Worm (Caenorhabditis elegans) whole organism, young adult: Measurements from ENCODE around the gene crls-1.
A peak's percentile ranks its signal among the peaks of the same experiment; 100 is the strongest.

Experiments
- B0019.2 ChIP-seq: fragments of 200-800 bp; sonication (Bioruptor generic); conservative IDR thresholded peaks from 2 replicates; pipeline ENCODE4 v1.3.6; 2022; ENCODE audit warnings: missing genetic modification reagents, missing genetic modification characterization, missing compliant biosample characterization
- B0261.1 ChIP-seq: sonication (generic microtip); optimal IDR thresholded peaks from 2 replicates; lab custom pipeline; 2016; ENCODE audit warnings: mild to moderate bottlenecking, missing genetic modification characterization, moderate library complexity, missing compliant biosample characterization
- B0336.3 ChIP-seq: fragments of 200-800 bp; sonication (Bioruptor generic); IDR thresholded peaks from 2 replicates; pipeline ENCODE4 v1.3.6; 2022; ENCODE audit warnings: missing genetic modification characterization, missing compliant biosample characterization
- D2030.7 ChIP-seq: fragments of 200-800 bp; sonication (Bioruptor generic); IDR thresholded peaks from 2 replicates; pipeline ENCODE4 v1.3.6; 2022; ENCODE audit warnings: missing genetic modification reagents, missing genetic modification characterization, missing compliant biosample characterization
- F33H1.4 ChIP-seq: fragments of 200-800 bp; sonication (Bioruptor generic); IDR thresholded peaks from 2 replicates; pipeline ENCODE4 v1.3.6; 2022; ENCODE audit warnings: missing genetic modification reagents, missing genetic modification characterization, missing compliant biosample characterization
- F37B4.10 ChIP-seq: fragments of 200-800 bp; sonication (Bioruptor generic); IDR thresholded peaks from 2 replicates; pipeline ENCODE4 v1.3.6; 2022; ENCODE audit warnings: missing genetic modification characterization, missing compliant biosample characterization
- F39B2.1 ChIP-seq: fragments of 200-800 bp; sonication (Bioruptor generic); IDR thresholded peaks from 2 replicates; pipeline ENCODE4 v1.3.6; 2022; ENCODE audit warnings: missing genetic modification reagents, missing genetic modification characterization, missing compliant biosample characterization
- F49E8.2 ChIP-seq: sonication (generic microtip); optimal IDR thresholded peaks from 3 replicates; lab custom pipeline; 2017; ENCODE audit warnings: missing genetic modification characterization, mild to moderate bottlenecking, missing compliant biosample characterization, antibody characterized with exemption, moderate library complexity; ENCODE audit not compliant: insufficient read depth
- F52B5.7 ChIP-seq: sonication (generic microtip); optimal IDR thresholded peaks from 2 replicates; lab custom pipeline; 2016; ENCODE audit warnings: mild to moderate bottlenecking, missing genetic modification characterization, missing compliant biosample characterization
- Y53F4B.3 ChIP-seq: fragments of 200-800 bp; sonication (Bioruptor generic); IDR thresholded peaks from 2 replicates; pipeline ENCODE4 v1.3.6; 2022; ENCODE audit warnings: missing genetic modification reagents, missing genetic modification characterization, missing compliant biosample characterization
- Y53G8AR.9 ChIP-seq: fragments of 200-800 bp; sonication (Bioruptor generic); conservative IDR thresholded peaks from 2 replicates; pipeline ENCODE4 v1.3.6; 2022; ENCODE audit warnings: missing genetic modification reagents, missing genetic modification characterization, missing compliant biosample characterization
- Y79H2A.3 ChIP-seq: fragments of 200-800 bp; sonication (Bioruptor generic); conservative IDR thresholded peaks from 2 replicates; pipeline ENCODE4 v1.3.6; 2022; ENCODE audit warnings: missing genetic modification reagents, missing genetic modification characterization, missing compliant biosample characterization
- atf-7 ChIP-seq: sonication (generic microtip); optimal IDR thresholded peaks from 2 replicates; lab custom pipeline; 2017; ENCODE audit warnings: mild to moderate bottlenecking, missing genetic modification characterization, missing compliant biosample characterization
- bed-1 ChIP-seq: fragments of 200-800 bp; sonication (Bioruptor generic); IDR thresholded peaks from 2 replicates; pipeline ENCODE4 v1.3.6; 2022; ENCODE audit warnings: missing genetic modification reagents, missing genetic modification characterization, missing compliant biosample characterization
- cebp-1 ChIP-seq, 2 experiments: fragments of 200-800 bp in 1 of 2; sonication (Bioruptor generic) in 1 of 2; sonication (generic microtip) in 1 of 2; IDR thresholded peaks in 1 of 2; optimal IDR thresholded peaks in 1 of 2; 2 replicates each; pipeline versions ENCODE4 v1.3.6 to Lab custom; 2017 to 2022; ENCODE audit warnings: missing compliant biosample characterization in 2 of 2, missing genetic modification characterization in 2 of 2, mild to moderate bottlenecking in 1 of 2, missing genetic modification reagents in 1 of 2, moderate library complexity in 1 of 2
- ceh-100 ChIP-seq: fragments of 200-800 bp; sonication (Bioruptor generic); IDR thresholded peaks from 2 replicates; pipeline ENCODE4 v1.3.6; 2022; ENCODE audit warnings: missing genetic modification reagents, missing genetic modification characterization, missing compliant biosample characterization
- ceh-91 ChIP-seq: fragments of 200-800 bp; sonication (Bioruptor generic); IDR thresholded peaks from 2 replicates; pipeline ENCODE4 v1.3.6; 2022; ENCODE audit warnings: missing genetic modification reagents, missing genetic modification characterization, missing compliant biosample characterization
- die-1 ChIP-seq: sonication (generic microtip); optimal IDR thresholded peaks from 2 replicates; lab custom pipeline; 2016; ENCODE audit warnings: missing genotype, mild to moderate bottlenecking, missing genetic modification characterization, missing compliant biosample characterization
- dox-1 ChIP-seq: fragments of 200-800 bp; sonication (Bioruptor generic); IDR thresholded peaks from 2 replicates; pipeline ENCODE4 v1.3.6; 2022; ENCODE audit warnings: missing genetic modification reagents, missing genetic modification characterization, missing compliant biosample characterization
- dpff-1 ChIP-seq: sonication (generic microtip); optimal IDR thresholded peaks from 2 replicates; lab custom pipeline; 2017; ENCODE audit warnings: mild to moderate bottlenecking, missing genetic modification characterization, missing compliant biosample characterization
- egl-18 ChIP-seq: fragments of 200-800 bp; sonication (Bioruptor generic); IDR thresholded peaks from 2 replicates; pipeline ENCODE4 v1.3.6; 2022; ENCODE audit warnings: missing genetic modification reagents, missing genetic modification characterization, missing compliant biosample characterization
- egl-44 ChIP-seq: fragments of 200-800 bp; sonication (Bioruptor generic); IDR thresholded peaks from 2 replicates; pipeline ENCODE4 v1.3.6; 2022; ENCODE audit warnings: missing genetic modification reagents, missing genetic modification characterization, missing compliant biosample characterization
- egrh-3 ChIP-seq: fragments of 200-800 bp; sonication (Bioruptor generic); IDR thresholded peaks from 2 replicates; pipeline ENCODE4 v1.3.6; 2022; ENCODE audit warnings: missing genetic modification reagents, missing genetic modification characterization, missing compliant biosample characterization
- gei-17 ChIP-seq: fragments of 200-800 bp; sonication (Bioruptor generic); optimal IDR thresholded peaks from 2 replicates; lab custom pipeline; 2018; ENCODE audit warnings: mild to moderate bottlenecking, missing genetic modification characterization, missing compliant biosample characterization
- hlh-12 ChIP-seq: sonication (generic microtip); optimal IDR thresholded peaks from 2 replicates; lab custom pipeline; 2016; ENCODE audit warnings: missing genetic modification characterization, missing compliant biosample characterization
- hmg-1.2 ChIP-seq: fragments of 200-800 bp; sonication (Bioruptor generic); IDR thresholded peaks from 2 replicates; pipeline ENCODE4 v1.3.6; 2022; ENCODE audit warnings: missing genetic modification reagents, missing genetic modification characterization, missing compliant biosample characterization
- hmg-20 ChIP-seq: fragments of 200-800 bp; sonication (Bioruptor generic); IDR thresholded peaks from 2 replicates; pipeline ENCODE4 v1.3.6; 2022; ENCODE audit warnings: missing genetic modification reagents, missing genetic modification characterization, missing compliant biosample characterization
- let-607 ChIP-seq, 2 experiments: fragments of 200-800 bp in 1 of 2; sonication (Bioruptor generic) in 1 of 2; sonication (generic microtip) in 1 of 2; optimal IDR thresholded peaks; 2 replicates each; lab custom pipeline; 2016 to 2018; ENCODE audit warnings: mild to moderate bottlenecking in 2 of 2, missing compliant biosample characterization in 2 of 2, missing genetic modification characterization in 2 of 2, moderate library complexity in 2 of 2, missing genotype in 1 of 2
- lin-26 ChIP-seq: fragments of 200-800 bp; sonication (Bioruptor generic); IDR thresholded peaks from 2 replicates; pipeline ENCODE4 v1.3.6; 2022; ENCODE audit warnings: missing genetic modification reagents, missing genetic modification characterization, missing compliant biosample characterization
- lin-40 ChIP-seq: sonication (generic microtip); optimal IDR thresholded peaks from 2 replicates; lab custom pipeline; 2016; ENCODE audit warnings: missing genetic modification characterization, mild to moderate bottlenecking, missing compliant biosample characterization, missing genotype, missing genetic modification reagents
- madf-3 ChIP-seq: fragments of 200-800 bp; sonication (Bioruptor generic); IDR thresholded peaks from 2 replicates; pipeline ENCODE4 v1.3.6; 2022; ENCODE audit warnings: missing genetic modification reagents, missing genetic modification characterization, missing compliant biosample characterization
- madf-6 ChIP-seq: fragments of 200-800 bp; sonication (Bioruptor generic); IDR thresholded peaks from 2 replicates; pipeline ENCODE4 v1.3.6; 2022; ENCODE audit warnings: missing genetic modification reagents, missing genetic modification characterization, missing compliant biosample characterization
- nhr-179 ChIP-seq: sonication (generic microtip); optimal IDR thresholded peaks from 2 replicates; lab custom pipeline; 2016; ENCODE audit warnings: mild to moderate bottlenecking, missing genetic modification characterization, missing compliant biosample characterization
- nhr-80 ChIP-seq: sonication (generic microtip); optimal IDR thresholded peaks from 2 replicates; lab custom pipeline; 2016; ENCODE audit warnings: missing genetic modification characterization, missing compliant biosample characterization
- pbrm-1 ChIP-seq: fragments of 200-800 bp; sonication (Bioruptor generic); IDR thresholded peaks from 2 replicates; pipeline ENCODE4 v1.3.6; 2022; ENCODE audit warnings: missing genetic modification reagents, missing genetic modification characterization, missing compliant biosample characterization
- rpc-1 ChIP-seq, 2 experiments: fragments of 150-350 bp in 1 of 2; sonication (generic microtip) in 1 of 2; optimal IDR thresholded peaks; 2 replicates each; lab custom pipeline; 2014 to 2018; ENCODE audit warnings: missing biosample characterization in 1 of 2, missing genetic modification characterization in 1 of 2, missing genetic modification reagents in 1 of 2, missing genotype in 1 of 2
- sdz-38 ChIP-seq: sonication (generic microtip); optimal IDR thresholded peaks from 2 replicates; lab custom pipeline; 2016; ENCODE audit warnings: missing genotype, missing genetic modification characterization, missing compliant biosample characterization
- snpc-3.4 ChIP-seq: sonication (generic microtip); optimal IDR thresholded peaks from 2 replicates; lab custom pipeline; 2017; ENCODE audit warnings: missing genetic modification characterization, mild to moderate bottlenecking, missing compliant biosample characterization, antibody characterized with exemption, moderate library complexity, missing genotype, missing genetic modification reagents
- somi-1 ChIP-seq: fragments of 200-800 bp; sonication (Bioruptor generic); optimal IDR thresholded peaks from 2 replicates; lab custom pipeline; 2018; ENCODE audit warnings: mild to moderate bottlenecking, missing genetic modification characterization, missing compliant biosample characterization
- tbp1 ChIP-seq: fragments of 200-800 bp; sonication (Bioruptor generic); optimal IDR thresholded peaks from 2 replicates; lab custom pipeline; 2018; ENCODE audit warnings: mild to moderate bottlenecking, missing genetic modification characterization, missing compliant biosample characterization
- tlf-1 ChIP-seq: fragments of 200-800 bp; sonication (Bioruptor generic); optimal IDR thresholded peaks from 2 replicates; lab custom pipeline; 2018; ENCODE audit warnings: mild to moderate bottlenecking, missing genetic modification characterization, missing compliant biosample characterization
- zfh-2 ChIP-seq: fragments of 200-800 bp; sonication (Bioruptor generic); conservative IDR thresholded peaks from 2 replicates; pipeline ENCODE4 v1.3.6; 2022; ENCODE audit warnings: missing genetic modification reagents, missing genetic modification characterization, missing compliant biosample characterization
- zim-3 ChIP-seq: sonication (generic microtip); optimal IDR thresholded peaks from 2 replicates; lab custom pipeline; 2017; ENCODE audit warnings: mild to moderate bottlenecking, missing genetic modification characterization, moderate library complexity, missing compliant biosample characterization
- ztf-28 ChIP-seq: fragments of 200-800 bp; sonication (Bioruptor generic); IDR thresholded peaks from 2 replicates; pipeline ENCODE4 v1.3.6; 2022; ENCODE audit warnings: missing genetic modification reagents, missing genetic modification characterization, missing compliant biosample characterization

The crls-1 gene

DNA sequence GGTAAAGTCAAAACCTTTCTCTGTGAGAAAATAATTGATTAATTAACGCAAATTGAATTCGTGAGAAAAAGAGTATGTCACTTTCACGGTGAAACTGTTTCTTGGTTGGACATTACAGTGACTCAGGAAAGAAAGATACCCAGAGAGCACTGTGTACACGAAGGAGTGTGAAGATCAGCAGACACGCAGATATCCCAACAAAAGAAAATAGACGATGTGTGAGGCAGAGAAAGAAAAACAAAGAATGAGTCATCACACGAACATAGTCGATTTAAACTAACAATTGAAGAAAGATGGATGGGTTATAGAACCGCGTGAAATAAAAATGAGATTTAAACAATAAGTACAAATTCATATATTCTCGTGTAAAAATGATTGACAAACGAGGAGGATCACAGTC, 1.7 kb downstream of the crls-1 start:
- TF ChIP-seq ceh-100 = no peak
- TF ChIP-seq cebp-1 (GFP tag; IDR thresholded peaks at IDR 0.05; lab: Robert Waterston, UW) = no peak
- TF ChIP-seq cebp-1 (tag; optimal IDR thresholded peaks at IDR 0.05; lab: Kevin White, UChicago) = peak; percentile 2
- peak; percentile 16; the same call in 1 of the 2 replicates for TF ChIP-seq hmg-1.2 (GFP tag; lab: Robert Waterston, UW)

DNA sequence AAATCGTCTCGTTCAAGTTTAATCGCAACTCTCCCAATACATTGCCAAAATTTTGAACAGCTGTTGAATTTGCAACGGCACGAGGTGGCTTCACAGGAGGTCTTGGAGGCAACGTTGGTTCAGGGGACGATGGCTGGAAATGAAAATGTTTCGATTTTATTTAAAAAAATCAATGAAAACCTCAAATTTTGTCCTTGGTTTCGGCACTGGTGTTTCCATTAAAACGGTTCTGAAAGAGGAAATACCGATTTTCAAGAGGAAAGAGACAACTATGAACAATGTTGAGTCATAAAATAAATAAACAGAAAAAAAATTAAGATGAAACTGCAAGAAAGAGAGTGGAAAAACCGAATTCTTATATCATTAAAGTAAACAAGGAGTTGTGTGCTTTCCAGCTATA, 2.4 kb downstream of the crls-1 start, which contains the start of gene F23H11.4:
Gene F23H11.4 (minus strand): TSS at position 229 of the 400 bp plus-strand sequence.
- TF ChIP-seq gei-17 (GFP tag; lab: Kevin White, UChicago) = no peak
- no peak for TF ChIP-seq hmg-1.2 (GFP tag; lab: Robert Waterston, UW)
- TF ChIP-seq hmg-20 (GFP tag; lab: Robert Waterston, UW) = no peak
- no peak for TF ChIP-seq die-1 (tag; lab: Kevin White, UChicago)
- TF ChIP-seq F39B2.1 = no peak
- TF ChIP-seq egl-18 (GFP tag; lab: Robert Waterston, UW) = no peak
- no peak for TF ChIP-seq hlh-12 (tag; lab: Kevin White, UChicago)
- TF ChIP-seq B0336.3 (GFP tag; lab: Robert Waterston, UW) = no peak
- no peak for TF ChIP-seq tbp1 (GFP tag; lab: Kevin White, UChicago)
- no peak for TF ChIP-seq madf-3 (GFP tag; lab: Robert Waterston, UW)
- TF ChIP-seq F33H1.4 (GFP tag; lab: Robert Waterston, UW) = no peak
- TF ChIP-seq let-607 (tag; optimal IDR thresholded peaks at IDR 0.05; lab: Kevin White, UChicago) = no peak
- no peak for TF ChIP-seq lin-40
- no peak for TF ChIP-seq zim-3
- no peak for TF ChIP-seq tlf-1 (GFP tag; lab: Kevin White, UChicago)
- TF ChIP-seq lin-26 (GFP tag; lab: Robert Waterston, UW) = no peak
- no peak for TF ChIP-seq F49E8.2
- TF ChIP-seq sdz-38 (tag; lab: Kevin White, UChicago) = no peak
- no peak for TF ChIP-seq Y79H2A.3 (GFP tag; lab: Robert Waterston, UW)

DNA sequence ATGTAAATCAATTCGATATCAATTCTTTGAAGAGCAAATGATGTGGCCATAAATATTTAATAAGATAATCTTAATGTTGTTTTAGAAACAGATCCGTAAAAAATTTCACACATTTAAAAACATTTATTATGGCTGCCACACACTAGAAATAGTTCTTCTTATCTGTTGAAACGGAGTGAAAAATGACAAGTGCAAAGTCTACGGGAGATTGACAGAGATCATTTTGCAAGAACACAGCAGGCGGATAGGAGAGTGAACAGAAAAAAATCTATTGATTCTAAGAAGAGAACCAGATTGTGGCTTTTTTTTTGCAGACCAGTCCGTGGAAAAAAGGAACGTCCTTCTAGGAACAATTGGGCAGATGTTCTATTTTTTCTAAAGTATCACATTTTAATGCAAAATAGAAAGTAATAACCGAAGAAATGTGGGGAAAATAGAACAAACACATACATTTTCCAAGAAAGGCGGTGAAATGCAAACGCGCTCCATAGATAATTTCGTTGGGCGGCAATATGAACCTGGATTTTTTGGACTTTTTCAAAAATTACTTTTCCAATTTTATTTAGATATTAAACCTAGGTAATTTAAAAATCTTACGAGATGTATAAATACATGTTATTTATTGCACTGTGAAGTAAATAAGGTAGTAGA, 8.0 kb downstream of the crls-1 start:
- TF ChIP-seq somi-1 (GFP tag; lab: Kevin White, UChicago) = no peak
- no peak for TF ChIP-seq dox-1 (GFP tag; lab: Robert Waterston, UW)
- TF ChIP-seq B0019.2 (GFP tag; lab: Robert Waterston, UW) = no peak
- no peak for TF ChIP-seq F52B5.7 (tag; lab: Kevin White, UChicago)
- no peak for TF ChIP-seq egrh-3 (GFP tag; lab: Robert Waterston, UW)
- TF ChIP-seq ceh-91 (GFP tag; lab: Robert Waterston, UW) = no peak
- TF ChIP-seq F37B4.10 (GFP tag; lab: Robert Waterston, UW) = no peak
- no peak for TF ChIP-seq madf-3 (GFP tag; lab: Robert Waterston, UW)
- TF ChIP-seq ztf-28 = no peak
- TF ChIP-seq D2030.7 = peak; percentile 11; the same call in 1 of the 2 replicates
- TF ChIP-seq nhr-80 (tag; lab: Kevin White, UChicago) = peak; percentile 54
- TF ChIP-seq Y53G8AR.9 = no peak; the same call in 1 of the 2 replicates
- TF ChIP-seq nhr-179 (tag; lab: Kevin White, UChicago) = no peak
- TF ChIP-seq madf-6 (GFP tag; lab: Robert Waterston, UW) = peak; percentile 35; the same call in 1 of the 2 replicates
- no peak for TF ChIP-seq tbp1 (GFP tag; lab: Kevin White, UChicago)
- no peak for TF ChIP-seq hlh-12 (tag; lab: Kevin White, UChicago)
- TF ChIP-seq snpc-3.4 (tag; lab: Kevin White, UChicago) = no peak
- no peak for TF ChIP-seq let-607 (tag; optimal IDR thresholded peaks at IDR 0.05; lab: Kevin White, UChicago)
- no peak for TF ChIP-seq Y53F4B.3
- no peak for TF ChIP-seq atf-7 (tag; lab: Kevin White, UChicago)
- no peak for TF ChIP-seq pbrm-1 (GFP tag; lab: Robert Waterston, UW)
- TF ChIP-seq bed-1 (GFP tag; lab: Robert Waterston, UW) = no peak
- no peak for TF ChIP-seq egl-44 (GFP tag; lab: Robert Waterston, UW)
- TF ChIP-seq zfh-2 (GFP tag; lab: Robert Waterston, UW) = no peak
- TF ChIP-seq F49E8.2 = no peak
- TF ChIP-seq B0261.1 (tag; lab: Kevin White, UChicago) = no peak
- no peak for TF ChIP-seq rpc-1 (optimal IDR thresholded peaks at IDR 0.05; lab: Kevin White, UChicago)
- TF ChIP-seq rpc-1 (tag; optimal IDR thresholded peaks at IDR 0.05; lab: Kevin White, UChicago) = no peak
- TF ChIP-seq dpff-1 = no peak
